Worm (Caenorhabditis elegans) whole organism, mixed stage, embryonic: ENCODE data around the gene hlh-31.

ENCODE experiments used
- bed-3 ChIP-seq: fragments of 200-800 bp; sonication (Bioruptor generic); optimal IDR thresholded peaks from 3 replicates; lab custom pipeline; 2018; ENCODE audit warnings: mild to moderate bottlenecking, missing genetic modification characterization, moderate library complexity, missing compliant biosample characterization
- blmp-1 ChIP-seq: fragments of 150-350 bp; optimal IDR thresholded peaks from 2 replicates; lab custom pipeline; 2014; ENCODE audit warnings: missing biosample characterization, missing genetic modification characterization
- ceh-39 ChIP-seq: fragments of 150-350 bp; optimal IDR thresholded peaks from 2 replicates; lab custom pipeline; 2014; ENCODE audit warnings: missing biosample characterization, missing genetic modification characterization
- ceh-43 ChIP-seq: fragments of 200-800 bp; sonication (Bioruptor generic); optimal IDR thresholded peaks from 2 replicates; lab custom pipeline; 2018; ENCODE audit warnings: mild to moderate bottlenecking, missing genetic modification characterization, moderate library complexity, missing compliant biosample characterization
- ceh-83 ChIP-seq: fragments of 200-800 bp; sonication (Bioruptor generic); optimal IDR thresholded peaks from 2 replicates; lab custom pipeline; 2018; ENCODE audit warnings: mild to moderate bottlenecking, missing genetic modification characterization, missing compliant biosample characterization
- ces-1 ChIP-seq: fragments of 150-350 bp; optimal IDR thresholded peaks from 2 replicates; lab custom pipeline; 2014; ENCODE audit warnings: missing biosample characterization, missing genetic modification reagents, missing genetic modification characterization
- cnd-1 ChIP-seq: fragments of 200-800 bp; sonication (Bioruptor generic); optimal IDR thresholded peaks from 2 replicates; lab custom pipeline; 2018; ENCODE audit warnings: mild to moderate bottlenecking, missing genetic modification characterization, missing compliant biosample characterization
- drap-1 ChIP-seq: fragments of 200-800 bp; sonication (Bioruptor generic); optimal IDR thresholded peaks from 3 replicates; lab custom pipeline; 2018; ENCODE audit warnings: mild to moderate bottlenecking, missing genetic modification characterization, missing compliant biosample characterization
- elt-1 ChIP-seq: sonication (generic microtip); optimal IDR thresholded peaks from 2 replicates; lab custom pipeline; 2017; ENCODE audit warnings: missing genetic modification characterization, mild to moderate bottlenecking, missing compliant biosample characterization, antibody characterized with exemption, moderate library complexity, borderline replicate concordance; ENCODE audit not compliant: insufficient read depth
- elt-3 ChIP-seq: fragments of 150-350 bp; optimal IDR thresholded peaks from 2 replicates; lab custom pipeline; 2014; ENCODE audit warnings: missing biosample characterization, missing genetic modification characterization
- flh-1 ChIP-seq: fragments of 200-800 bp; sonication (Bioruptor generic); optimal IDR thresholded peaks from 2 replicates; lab custom pipeline; 2018; ENCODE audit warnings: mild to moderate bottlenecking, missing genetic modification characterization, moderate library complexity, missing compliant biosample characterization
- ham-2 ChIP-seq: fragments of 200-800 bp; sonication (Bioruptor generic); optimal IDR thresholded peaks from 2 replicates; lab custom pipeline; 2018; ENCODE audit warnings: mild to moderate bottlenecking, missing genetic modification characterization, missing compliant biosample characterization
- hlh-1 ChIP-seq: fragments of 150-350 bp; optimal IDR thresholded peaks from 2 replicates; lab custom pipeline; 2014; ENCODE audit warnings: missing biosample characterization, missing genetic modification reagents, missing genetic modification characterization
- lin-13 ChIP-seq: fragments of 150-350 bp; optimal IDR thresholded peaks from 2 replicates; lab custom pipeline; 2014; ENCODE audit warnings: missing biosample characterization, missing genetic modification characterization
- lin-32 ChIP-seq: fragments of 200-800 bp; sonication (Bioruptor generic); optimal IDR thresholded peaks from 2 replicates; lab custom pipeline; 2018; ENCODE audit warnings: mild to moderate bottlenecking, missing genetic modification characterization, missing compliant biosample characterization
- lsy-2 ChIP-seq: fragments of 150-350 bp; optimal IDR thresholded peaks from 2 replicates; lab custom pipeline; 2014; ENCODE audit warnings: missing biosample characterization, missing genetic modification characterization
- mab-5 ChIP-seq: fragments of 150-350 bp; optimal IDR thresholded peaks from 2 replicates; lab custom pipeline; 2014; ENCODE audit warnings: missing biosample characterization, missing genetic modification characterization
- mep-1 ChIP-seq: fragments of 150-350 bp; optimal IDR thresholded peaks from 2 replicates; lab custom pipeline; 2017; ENCODE audit warnings: missing biosample characterization, missing genetic modification reagents, missing genetic modification characterization, inconsistent platforms
- mls-2 ChIP-seq: sonication (generic microtip); optimal IDR thresholded peaks from 2 replicates; lab custom pipeline; 2016; ENCODE audit warnings: mild to moderate bottlenecking, missing genetic modification characterization, moderate library complexity, missing compliant biosample characterization
- nhr-12 ChIP-seq: fragments of 150-350 bp; optimal IDR thresholded peaks from 2 replicates; lab custom pipeline; 2014; ENCODE audit warnings: missing biosample characterization, missing genetic modification characterization
- nhr-2 ChIP-seq: fragments of 150-350 bp; optimal IDR thresholded peaks from 2 replicates; lab custom pipeline; 2014; ENCODE audit warnings: missing biosample characterization, missing genetic modification characterization
- nhr-237 ChIP-seq: fragments of 150-350 bp; optimal IDR thresholded peaks from 2 replicates; lab custom pipeline; 2014; ENCODE audit warnings: missing biosample characterization, missing genetic modification characterization
- nhr-28 ChIP-seq: fragments of 150-350 bp; optimal IDR thresholded peaks from 2 replicates; lab custom pipeline; 2014; ENCODE audit warnings: missing biosample characterization, missing genetic modification characterization
- nhr-76 ChIP-seq: sonication (generic microtip); optimal IDR thresholded peaks from 2 replicates; lab custom pipeline; 2017; ENCODE audit warnings: missing biosample characterization, missing genetic modification characterization
- sptf-1 ChIP-seq: sonication (generic microtip); optimal IDR thresholded peaks from 2 replicates; lab custom pipeline; 2017; ENCODE audit warnings: mild to moderate bottlenecking, missing genetic modification characterization, moderate library complexity, missing compliant biosample characterization
- tbx-8 ChIP-seq: fragments of 200-800 bp; sonication (Bioruptor generic); optimal IDR thresholded peaks from 2 replicates; lab custom pipeline; 2018; ENCODE audit warnings: mild to moderate bottlenecking, missing genetic modification characterization, moderate library complexity, missing compliant biosample characterization
- unc-120 ChIP-seq: sonication (generic microtip); optimal IDR thresholded peaks from 2 replicates; lab custom pipeline; 2017; ENCODE audit warnings: missing genetic modification characterization, missing compliant biosample characterization; ENCODE audit not compliant: poor library complexity, severe bottlenecking
- unc-39 ChIP-seq: fragments of 150-350 bp; optimal IDR thresholded peaks from 2 replicates; lab custom pipeline; 2014; ENCODE audit warnings: missing biosample characterization, missing genetic modification characterization
- unc-62 ChIP-seq: fragments of 150-350 bp; optimal IDR thresholded peaks from 2 replicates; lab custom pipeline; 2014; ENCODE audit warnings: missing biosample characterization, missing genetic modification reagents, missing genetic modification characterization
- zip-8 ChIP-seq: fragments of 150-350 bp; optimal IDR thresholded peaks from 2 replicates; lab custom pipeline; 2014; ENCODE audit warnings: missing biosample characterization, missing genetic modification characterization
- ztf-11 ChIP-seq: fragments of 150-350 bp; optimal IDR thresholded peaks from 2 replicates; lab custom pipeline; 2014; ENCODE audit warnings: missing biosample characterization, missing genetic modification characterization

Gene hlh-31

ce11 chrIV:16257330-16257729 lies at the start of gene hlh-31:
Gene hlh-31, plus strand, starts transcription at chrIV:16257630.
- TF ChIP-seq zip-8: peak; percentile 8
- TF ChIP-seq ceh-39 (tag; lab: Kevin White, UChicago): no peak
- TF ChIP-seq, all 35 proteins: peak for 1

- TF ChIP-seq elt-3 (tag; lab: Kevin White, UChicago) (no peak), drap-1 (GFP tag; lab: Kevin White, UChicago) (no peak), mab-5 (no peak), ceh-83 (GFP tag; lab: Kevin White, UChicago) (no peak), blmp-1 (tag; lab: Kevin White, UChicago) (no peak), nhr-2 (tag; lab: Kevin White, UChicago) (no peak)
Measured at ce11 chrIV:16210913-16211312, 46.5 kb upstream of the hlh-31 start, which contains the start of gene H25K10.2. Gene H25K10.2, minus strand, starts transcription at chrIV:16211013.

- no peak for TF ChIP-seq ceh-39 (tag; lab: Kevin White, UChicago)
- TF ChIP-seq ceh-43 (GFP tag; lab: Kevin White, UChicago): no peak
Measured at ce11 chrIV:16216165-16216564, 41.3 kb upstream of the hlh-31 start.

ce11 chrIV:16220688-16221087 lies 36.7 kb upstream of the hlh-31 start:
- TF ChIP-seq ceh-39 (tag; lab: Kevin White, UChicago) (no peak), lin-13 (tag; lab: Kevin White, UChicago) (no peak), ham-2 (GFP tag; lab: Kevin White, UChicago) (no peak), nhr-2 (tag; lab: Kevin White, UChicago) (no peak), blmp-1 (tag; lab: Kevin White, UChicago) (no peak), unc-39 (no peak), ceh-83 (GFP tag; lab: Kevin White, UChicago) (no peak), lin-32 (GFP tag; lab: Kevin White, UChicago) (no peak), elt-1 (tag; lab: Kevin White, UChicago) (no peak), flh-1 (no peak), ceh-43 (GFP tag; lab: Kevin White, UChicago) (no peak), nhr-237 (tag; lab: Kevin White, UChicago) (no peak), lsy-2 (tag; lab: Kevin White, UChicago) (no peak), bed-3 (no peak)

- TF ChIP-seq cnd-1: no peak
- TF ChIP-seq lin-13 (tag; lab: Kevin White, UChicago): no peak
- no peak for TF ChIP-seq nhr-237 (tag; lab: Kevin White, UChicago)
- no peak for TF ChIP-seq unc-62 (GFP tag; lab: Kevin White, UChicago)
- TF ChIP-seq nhr-76 (tag; lab: Kevin White, UChicago): no peak
- no peak for TF ChIP-seq sptf-1 (tag; lab: Kevin White, UChicago)
- no peak for TF ChIP-seq unc-39
- TF ChIP-seq blmp-1 (tag; lab: Kevin White, UChicago): no peak
- no peak for TF ChIP-seq ceh-43 (GFP tag; lab: Kevin White, UChicago)
- TF ChIP-seq nhr-28 (tag; lab: Kevin White, UChicago): no peak
- no peak for TF ChIP-seq hlh-1 (tag; lab: Kevin White, UChicago)
- TF ChIP-seq unc-120 (tag; lab: Kevin White, UChicago): no peak
- no peak for TF ChIP-seq mls-2 (tag; lab: Kevin White, UChicago)
- no peak for TF ChIP-seq ham-2 (GFP tag; lab: Kevin White, UChicago)
- no peak for TF ChIP-seq flh-1
- TF ChIP-seq elt-1 (tag; lab: Kevin White, UChicago): no peak
- TF ChIP-seq lsy-2 (tag; lab: Kevin White, UChicago): no peak
- no peak for TF ChIP-seq zip-8
- no peak for TF ChIP-seq ces-1 (GFP tag; lab: Kevin White, UChicago)
Measured at ce11 chrIV:16221559-16221958, 35.9 kb upstream of the hlh-31 start, which contains the start of gene srv-11. Gene srv-11, minus strand, starts transcription at chrIV:16221659.

- TF ChIP-seq tbx-8 (GFP tag; lab: Kevin White, UChicago) (no peak), nhr-76 (tag; lab: Kevin White, UChicago) (no peak), lin-13 (tag; lab: Kevin White, UChicago) (no peak), ceh-83 (GFP tag; lab: Kevin White, UChicago) (no peak), mep-1 (tag; lab: Kevin White, UChicago) (no peak), mls-2 (tag; lab: Kevin White, UChicago) (no peak), bed-3 (no peak), unc-62 (GFP tag; lab: Kevin White, UChicago) (no peak), blmp-1 (tag; lab: Kevin White, UChicago) (no peak), ztf-11 (tag; lab: Kevin White, UChicago) (no peak), nhr-28 (tag; lab: Kevin White, UChicago) (no peak), nhr-237 (tag; lab: Kevin White, UChicago) (no peak), nhr-2 (tag; lab: Kevin White, UChicago) (no peak), nhr-12 (tag; lab: Kevin White, UChicago) (no peak), hlh-1 (tag; lab: Kevin White, UChicago) (no peak), sptf-1 (tag; lab: Kevin White, UChicago) (no peak), mab-5 (no peak)
Measured at ce11 chrIV:16225747-16226146, 31.7 kb upstream of the hlh-31 start, which contains the start of gene H25K10.4. Gene H25K10.4, plus strand, starts transcription at chrIV:16226047.
